Fruit fly (Drosophila melanogaster): ENCODE results near the gene CG6462.

Gene CG6462

dm6 chr3L:6085988-6086387 is 49.1 kb downstream of the CG6462 start (continued):
- no peak for TF ChIP-seq Elba2 (GFP tag; optimal IDR thresholded peaks at IDR 0.05)
- TF ChIP-seq CG13296 (GFP tag; optimal IDR thresholded peaks at IDR 0.05): no peak
- TF ChIP-seq CG2120 (GFP tag; optimal IDR thresholded peaks at IDR 0.05): peak; percentile 62
- no peak for TF ChIP-seq Bdp1 (GFP tag; optimal IDR thresholded peaks at IDR 0.05)
- TF ChIP-seq CG6654 (GFP tag; optimal IDR thresholded peaks at IDR 0.05): no peak
- no peak for TF ChIP-seq Fer1 (GFP tag; optimal IDR thresholded peaks at IDR 0.05)
- no peak for TF ChIP-seq tgo (GFP tag; IDR thresholded peaks at IDR 0.05)
- TF ChIP-seq slbo (GFP tag; IDR thresholded peaks at IDR 0.05): peak; percentile 68
- no peak for TF ChIP-seq Ptx1 (GFP tag; IDR thresholded peaks at IDR 0.05)
- TF ChIP-seq CG18011 (GFP tag; optimal IDR thresholded peaks at IDR 0.05): no peak
- TF ChIP-seq CG5180 (GFP tag; optimal IDR thresholded peaks at IDR 0.05): no peak
- no peak for TF ChIP-seq CG15011 (GFP tag; optimal IDR thresholded peaks at IDR 0.05)
- peak; percentile 37 for TF ChIP-seq az2 (GFP tag; optimal IDR thresholded peaks at IDR 0.05)
- no peak for TF ChIP-seq CG13287 (GFP tag; IDR thresholded peaks at IDR 0.05; ENCODE audit: partially characterized antibody)
- TF ChIP-seq fd3F (GFP tag; optimal IDR thresholded peaks at IDR 0.05): no peak
- TF ChIP-seq CG3407 (GFP tag; optimal IDR thresholded peaks at IDR 0.05): no peak
- no peak for TF ChIP-seq Sry-δ (GFP tag; optimal IDR thresholded peaks at IDR 0.05)
- no peak for TF ChIP-seq oc (tag; optimal IDR thresholded peaks at IDR 0.05)
- TF ChIP-seq eve (GFP tag; optimal IDR thresholded peaks at IDR 0.05): no peak
- no peak for TF ChIP-seq nerfin-1 (tag; optimal IDR thresholded peaks at IDR 0.05)
- no peak for TF ChIP-seq CG7963 (GFP tag; IDR thresholded peaks at IDR 0.05; ENCODE audit: partially characterized antibody)
- TF ChIP-seq CG12659 (GFP tag; optimal IDR thresholded peaks at IDR 0.05): peak; percentile 9
- no peak for TF ChIP-seq Blimp-1 (GFP tag; optimal IDR thresholded peaks at IDR 0.05)
- no peak for TF ChIP-seq inv (GFP tag; IDR thresholded peaks at IDR 0.05; ENCODE audit: partially characterized antibody)
- TF ChIP-seq CG17802 (tag; optimal IDR thresholded peaks at IDR 0.05): no peak
- no peak for TF ChIP-seq CHES-1-like (GFP tag; optimal IDR thresholded peaks at IDR 0.05)
- TF ChIP-seq MESR4 (GFP tag; optimal IDR thresholded peaks at IDR 0.05): no peak
- no peak for TF ChIP-seq kni (GFP tag; optimal IDR thresholded peaks at IDR 0.05)
- TF ChIP-seq zfh1 (GFP tag; IDR thresholded peaks at IDR 0.05): no peak
- TF ChIP-seq CG10654 (GFP tag; optimal IDR thresholded peaks at IDR 0.05): no peak
- TF ChIP-seq gsb-n (tag; optimal IDR thresholded peaks at IDR 0.05): no peak
- no peak for TF ChIP-seq CG34376 (GFP tag; optimal IDR thresholded peaks at IDR 0.05)
- TF ChIP-seq CG4328 (GFP tag; optimal IDR thresholded peaks at IDR 0.05): no peak
- TF ChIP-seq sisA (GFP tag; IDR thresholded peaks at IDR 0.05): no peak
- no peak for TF ChIP-seq CG18764 (GFP tag; optimal IDR thresholded peaks at IDR 0.05)
- TF ChIP-seq pzg (GFP tag; optimal IDR thresholded peaks at IDR 0.05): no peak
- TF ChIP-seq Rx (GFP tag; IDR thresholded peaks at IDR 0.05): no peak
- no peak for TF ChIP-seq Stat92E (GFP tag; optimal IDR thresholded peaks at IDR 0.05)
- TF ChIP-seq CG3163 (GFP tag; optimal IDR thresholded peaks at IDR 0.05): no peak
- no peak for TF ChIP-seq E2f1 (GFP tag; IDR thresholded peaks at IDR 0.05)
- TF ChIP-seq Mes4 (GFP tag; optimal IDR thresholded peaks at IDR 0.05): no peak
- no peak for TF ChIP-seq CG16815 (GFP tag; optimal IDR thresholded peaks at IDR 0.05)
- TF ChIP-seq ranshi (GFP tag; IDR thresholded peaks at IDR 0.05): no peak
- TF ChIP-seq ERR (GFP tag; optimal IDR thresholded peaks at IDR 0.05): no peak
- TF ChIP-seq Hr39 (optimal IDR thresholded peaks at IDR 0.05): no peak
- no peak for TF ChIP-seq eyg (GFP tag; optimal IDR thresholded peaks at IDR 0.05)
- TF ChIP-seq NfI (GFP tag; optimal IDR thresholded peaks at IDR 0.05): peak; percentile 39
- no peak for TF ChIP-seq ssp (GFP tag; IDR thresholded peaks at IDR 0.05)
- no peak for TF ChIP-seq CG17568 (GFP tag; optimal IDR thresholded peaks at IDR 0.05)
- TF ChIP-seq stwl (tag; optimal IDR thresholded peaks at IDR 0.05): no peak
- no peak for TF ChIP-seq amos (GFP tag; IDR thresholded peaks at IDR 0.05; ENCODE audit: partially characterized antibody)
